Worm (Caenorhabditis elegans) whole organism, L1 larva: ENCODE data around the gene srd-19.
A peak's percentile ranks its signal among the peaks of the same experiment; 100 is the strongest.

Experiments used
- C04F5.9 ChIP-seq: sonication (generic microtip); optimal IDR thresholded peaks from 2 replicates; lab custom pipeline; 2016; ENCODE audit warnings: missing genetic modification characterization, missing compliant biosample characterization
- C16A3.4 ChIP-seq: fragments of 150-350 bp; optimal IDR thresholded peaks from 2 replicates; lab custom pipeline; 2014; ENCODE audit warnings: missing biosample characterization, missing genetic modification characterization
- C34B4.2 ChIP-seq: sonication (generic microtip); optimal IDR thresholded peaks from 2 replicates; lab custom pipeline; 2017; ENCODE audit warnings: mild to moderate bottlenecking, missing genetic modification characterization, missing compliant biosample characterization
- F16B12.6 ChIP-seq: fragments of 150-350 bp; optimal IDR thresholded peaks from 2 replicates; lab custom pipeline; 2014; ENCODE audit warnings: missing biosample characterization, missing genetic modification characterization
- aha-1 ChIP-seq: fragments of 150-350 bp; optimal IDR thresholded peaks from 2 replicates; lab custom pipeline; 2014; ENCODE audit warnings: missing biosample characterization, missing genetic modification characterization
- ama-1 ChIP-seq: fragments of 150-350 bp; optimal IDR thresholded peaks from 2 replicates; lab custom pipeline; 2014
- blmp-1 ChIP-seq: fragments of 150-350 bp; optimal IDR thresholded peaks from 2 replicates; lab custom pipeline; 2014; ENCODE audit warnings: missing biosample characterization, missing genetic modification characterization
- ceh-63 ChIP-seq: fragments of 200-800 bp; sonication (Bioruptor generic); optimal IDR thresholded peaks from 2 replicates; lab custom pipeline; 2018; ENCODE audit warnings: mild to moderate bottlenecking, missing genetic modification characterization, missing compliant biosample characterization
- ceh-8 ChIP-seq: fragments of 200-800 bp; sonication (Bioruptor generic); optimal IDR thresholded peaks from 2 replicates; lab custom pipeline; 2018; ENCODE audit warnings: mild to moderate bottlenecking, missing genetic modification characterization, moderate library complexity, missing compliant biosample characterization
- ceh-82 ChIP-seq, 3 experiments: fragments of 150-350 bp in 1 of 3; sonication (generic microtip) in 2 of 3; optimal IDR thresholded peaks; 2 replicates each; lab custom pipeline; 2014 to 2017; ENCODE audit warnings: missing biosample characterization in 3 of 3, missing genetic modification characterization in 3 of 3
- ces-1 ChIP-seq: fragments of 150-350 bp; optimal IDR thresholded peaks from 2 replicates; lab custom pipeline; 2014; ENCODE audit warnings: missing biosample characterization, missing genetic modification reagents, missing genetic modification characterization
- dsc-1 ChIP-seq: sonication (generic microtip); optimal IDR thresholded peaks from 2 replicates; lab custom pipeline; 2016; ENCODE audit warnings: mild to moderate bottlenecking, missing genetic modification characterization, missing compliant biosample characterization
- egl-13 ChIP-seq: sonication (generic microtip); optimal IDR thresholded peaks from 2 replicates; lab custom pipeline; 2016; ENCODE audit warnings: missing genotype, missing genetic modification reagents, missing genetic modification characterization, missing compliant biosample characterization
- elt-2 ChIP-seq: sonication (generic microtip); optimal IDR thresholded peaks from 2 replicates; lab custom pipeline; 2016; ENCODE audit warnings: missing genetic modification characterization, mild to moderate bottlenecking, inconsistent platforms, missing compliant biosample characterization, missing genetic modification reagents
- ets-5 ChIP-seq: fragments of 200-800 bp; sonication (Bioruptor generic); IDR thresholded peaks from 2 replicates; pipeline ENCODE4 v1.3.6; 2022; ENCODE audit warnings: missing genetic modification characterization, missing compliant biosample characterization
- fkh-10 ChIP-seq: sonication (generic microtip); optimal IDR thresholded peaks from 2 replicates; lab custom pipeline; 2017; ENCODE audit warnings: missing biosample characterization, missing genetic modification reagents, missing genetic modification characterization
- fkh-4 ChIP-seq: sonication (generic microtip); optimal IDR thresholded peaks from 2 replicates; lab custom pipeline; 2016; ENCODE audit warnings: missing compliant biosample characterization, missing genetic modification characterization, borderline replicate concordance
- fkh-8 ChIP-seq: sonication (generic microtip); optimal IDR thresholded peaks from 2 replicates; lab custom pipeline; 2016; ENCODE audit warnings: mild to moderate bottlenecking, missing genetic modification characterization, missing compliant biosample characterization
- fos-1 ChIP-seq: fragments of 150-350 bp; optimal IDR thresholded peaks from 2 replicates; lab custom pipeline; 2014; ENCODE audit warnings: missing biosample characterization, missing genetic modification characterization
- hlh-4 ChIP-seq: sonication (generic microtip); optimal IDR thresholded peaks from 2 replicates; lab custom pipeline; 2016; ENCODE audit warnings: mild to moderate bottlenecking, missing genetic modification characterization, missing compliant biosample characterization
- hpl-2 ChIP-seq: fragments of 150-350 bp; optimal IDR thresholded peaks from 2 replicates; lab custom pipeline; 2014; ENCODE audit warnings: missing biosample characterization, missing genetic modification reagents, missing genetic modification characterization
- irx-1 ChIP-seq: sonication (generic microtip); optimal IDR thresholded peaks from 2 replicates; lab custom pipeline; 2016; ENCODE audit warnings: missing genetic modification characterization, missing compliant biosample characterization
- jun-1 ChIP-seq: fragments of 150-350 bp; optimal IDR thresholded peaks from 2 replicates; lab custom pipeline; 2014; ENCODE audit warnings: missing biosample characterization, missing genetic modification reagents, missing genetic modification characterization
- lin-13 ChIP-seq: fragments of 150-350 bp; optimal IDR thresholded peaks from 2 replicates; lab custom pipeline; 2014; ENCODE audit warnings: missing biosample characterization, missing genetic modification reagents, missing genetic modification characterization
- lin-14 ChIP-seq: fragments of 200-800 bp; sonication (Bioruptor generic); optimal IDR thresholded peaks from 2 replicates; lab custom pipeline; 2018; ENCODE audit warnings: mild to moderate bottlenecking, missing genetic modification characterization, moderate library complexity, missing compliant biosample characterization
- lin-15B ChIP-seq: fragments of 150-350 bp; sonication (generic microtip); optimal IDR thresholded peaks from 3 replicates; lab custom pipeline; 2014; ENCODE audit warnings: missing biosample characterization, missing genetic modification characterization
- lin-35 ChIP-seq, 2 experiments: fragments of 150-350 bp; optimal IDR thresholded peaks; 2 replicates each; lab custom pipeline; 2014; ENCODE audit warnings: missing biosample characterization in 2 of 2, missing genetic modification characterization in 2 of 2, missing genetic modification reagents in 2 of 2
- lin-39 ChIP-seq: fragments of 150-350 bp; optimal IDR thresholded peaks from 2 replicates; lab custom pipeline; 2014; ENCODE audit warnings: missing biosample characterization, missing genetic modification reagents, missing genetic modification characterization
- lir-3 ChIP-seq: sonication (generic microtip); optimal IDR thresholded peaks from 2 replicates; lab custom pipeline; 2016; ENCODE audit warnings: mild to moderate bottlenecking, missing genetic modification characterization, moderate library complexity, missing compliant biosample characterization; ENCODE audit not compliant: poor library complexity
- mab-9 ChIP-seq: fragments of 200-800 bp; sonication (Bioruptor generic); IDR thresholded peaks from 2 replicates; pipeline ENCODE4 v1.3.6; 2022; ENCODE audit warnings: missing genetic modification reagents, missing genetic modification characterization, missing compliant biosample characterization
- mef-2 ChIP-seq: fragments of 150-350 bp; optimal IDR thresholded peaks from 2 replicates; lab custom pipeline; 2014; ENCODE audit warnings: missing biosample characterization, missing genetic modification characterization
- mep-1 ChIP-seq: fragments of 150-350 bp; optimal IDR thresholded peaks from 2 replicates; lab custom pipeline; 2014; ENCODE audit warnings: missing biosample characterization, missing genetic modification characterization
- nhr-11 ChIP-seq: fragments of 150-350 bp; optimal IDR thresholded peaks from 2 replicates; lab custom pipeline; 2014; ENCODE audit warnings: missing biosample characterization, missing genetic modification characterization
- nhr-12 ChIP-seq: sonication (generic microtip); optimal IDR thresholded peaks from 2 replicates; lab custom pipeline; 2017; ENCODE audit warnings: missing biosample characterization, missing genetic modification characterization
- nhr-19 ChIP-seq: fragments of 200-800 bp; sonication (Bioruptor generic); conservative IDR thresholded peaks from 2 replicates; pipeline ENCODE4 v1.3.6; 2022; ENCODE audit warnings: missing genetic modification characterization, missing compliant biosample characterization
- nhr-20 ChIP-seq: sonication (generic microtip); optimal IDR thresholded peaks from 2 replicates; lab custom pipeline; 2016; ENCODE audit warnings: mild to moderate bottlenecking, missing genetic modification characterization, missing compliant biosample characterization
- nhr-28 ChIP-seq: fragments of 150-350 bp; optimal IDR thresholded peaks from 2 replicates; lab custom pipeline; 2014; ENCODE audit warnings: missing biosample characterization, missing genetic modification characterization
- nhr-47 ChIP-seq: sonication (generic microtip); optimal IDR thresholded peaks from 2 replicates; lab custom pipeline; 2016; ENCODE audit warnings: mild to moderate bottlenecking, missing genetic modification characterization, moderate library complexity, missing compliant biosample characterization
- nhr-76 ChIP-seq: sonication (generic microtip); optimal IDR thresholded peaks from 2 replicates; lab custom pipeline; 2017; ENCODE audit warnings: missing biosample characterization, missing genetic modification characterization
- nhr-77 ChIP-seq: fragments of 150-350 bp; optimal IDR thresholded peaks from 2 replicates; lab custom pipeline; 2014; ENCODE audit warnings: missing biosample characterization, missing genetic modification characterization
- nhr-85 ChIP-seq: sonication (generic microtip); peaks from one replicate; lab custom pipeline; 2016; ENCODE audit warnings: missing genetic modification characterization, inconsistent platforms, missing compliant biosample characterization
- pag-3 ChIP-seq: sonication (generic microtip); optimal IDR thresholded peaks from 2 replicates; lab custom pipeline; 2017; ENCODE audit warnings: missing genetic modification characterization, mild to moderate bottlenecking, missing compliant biosample characterization, antibody characterized with exemption, borderline replicate concordance; ENCODE audit not compliant: insufficient read depth
- rnt-1 ChIP-seq: sonication (generic microtip); optimal IDR thresholded peaks from 2 replicates; lab custom pipeline; 2016; ENCODE audit warnings: mild to moderate bottlenecking, missing genetic modification characterization, moderate library complexity, missing compliant biosample characterization
- snpc-4 ChIP-seq: fragments of 150-350 bp; optimal IDR thresholded peaks from 2 replicates; lab custom pipeline; 2014; ENCODE audit warnings: missing biosample characterization, missing genetic modification characterization
- snu-23 ChIP-seq: sonication (generic microtip); optimal IDR thresholded peaks from 2 replicates; lab custom pipeline; 2016; ENCODE audit warnings: missing genetic modification characterization, missing compliant biosample characterization
- sox-4 ChIP-seq: sonication (generic microtip); optimal IDR thresholded peaks from 2 replicates; lab custom pipeline; 2016; ENCODE audit warnings: missing genetic modification characterization, missing compliant biosample characterization
- sup-37 ChIP-seq: fragments of 200-800 bp; sonication (Bioruptor generic); optimal IDR thresholded peaks from 2 replicates; lab custom pipeline; 2018; ENCODE audit warnings: mild to moderate bottlenecking, missing genetic modification characterization, missing compliant biosample characterization
- unc-130 ChIP-seq: fragments of 150-350 bp; optimal IDR thresholded peaks from 2 replicates; lab custom pipeline; 2017; ENCODE audit warnings: missing biosample characterization, missing genetic modification characterization, inconsistent platforms
- unc-62 ChIP-seq: fragments of 150-350 bp; optimal IDR thresholded peaks from 2 replicates; lab custom pipeline; 2014; ENCODE audit warnings: missing biosample characterization, missing genetic modification reagents, missing genetic modification characterization
- unc-98 ChIP-seq: fragments of 200-800 bp; sonication (Bioruptor generic); IDR thresholded peaks from 2 replicates; pipeline ENCODE4 v1.3.6; 2022; ENCODE audit warnings: missing genetic modification characterization, missing compliant biosample characterization
- vab-15 ChIP-seq: sonication (generic microtip); optimal IDR thresholded peaks from 2 replicates; lab custom pipeline; 2017; ENCODE audit warnings: missing genotype, mild to moderate bottlenecking, missing genetic modification characterization, missing compliant biosample characterization
- zag-1 ChIP-seq: fragments of 150-350 bp; optimal IDR thresholded peaks from 2 replicates; lab custom pipeline; 2014; ENCODE audit warnings: missing biosample characterization, missing genetic modification characterization
- zip-4 ChIP-seq: fragments of 200-800 bp; sonication (Bioruptor generic); optimal IDR thresholded peaks from 2 replicates; lab custom pipeline; 2018; ENCODE audit warnings: mild to moderate bottlenecking, missing genetic modification characterization, moderate library complexity, missing compliant biosample characterization
- ztf-4 ChIP-seq: fragments of 150-350 bp; optimal IDR thresholded peaks from 2 replicates; lab custom pipeline; 2014; ENCODE audit warnings: missing biosample characterization, missing genetic modification characterization

Gene srd-19

DNA sequence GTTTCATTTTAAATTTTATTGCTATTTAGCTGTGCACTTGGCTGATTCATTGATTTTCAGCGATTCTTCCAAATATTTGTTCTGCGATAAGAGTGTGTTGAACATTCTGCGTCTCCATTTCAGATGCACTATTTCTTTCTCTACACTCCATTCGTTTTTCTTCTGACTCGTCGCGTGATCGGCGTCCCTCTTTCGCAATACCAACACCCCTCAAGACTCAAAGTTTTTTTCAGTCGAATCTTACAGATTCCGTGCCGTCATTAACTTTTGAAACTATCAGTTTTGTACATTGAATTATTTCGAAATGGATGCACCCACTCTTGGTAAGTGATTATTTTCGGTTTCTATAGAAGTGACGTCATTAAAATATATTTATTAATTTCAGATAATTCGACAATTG, 34.4 kb upstream of the srd-19 start, which contains the start of gene frm-10:
TSS of gene frm-10 (plus strand) at position 234 of the 400 bp plus-strand sequence.
- no peak for TF ChIP-seq C34B4.2
- TF ChIP-seq ces-1 (GFP tag; lab: Kevin White, UChicago): no peak
- TF ChIP-seq vab-15 (tag; lab: Kevin White, UChicago): no peak
- TF ChIP-seq ceh-63 (GFP tag; lab: Kevin White, UChicago): no peak
- no peak for TF ChIP-seq fos-1 (tag; lab: Kevin White, UChicago)
- no peak for TF ChIP-seq unc-98 (GFP tag; lab: Robert Waterston, UW)
- no peak for TF ChIP-seq aha-1
- peak; percentile 44 for TF ChIP-seq nhr-77 (tag; lab: Kevin White, UChicago)
- TF ChIP-seq unc-62 (GFP tag; lab: Kevin White, UChicago): no peak
- peak; percentile 20 for TF ChIP-seq dsc-1
- no peak for TF ChIP-seq fkh-10 (GFP tag; lab: Kevin White, UChicago)
- peak; percentile 34 for TF ChIP-seq jun-1
- TF ChIP-seq snpc-4 (tag; lab: Kevin White, UChicago): peak; percentile 31
- peak; percentile 78 for TF ChIP-seq nhr-20
- TF ChIP-seq nhr-85 (tag; lab: Kevin White, UChicago): peak; percentile 70
- TF ChIP-seq sup-37 (GFP tag; lab: Kevin White, UChicago): no peak
- no peak for TF ChIP-seq nhr-12 (tag; lab: Kevin White, UChicago)
- peak; percentile 96 for TF ChIP-seq zip-4 (GFP tag; lab: Kevin White, UChicago)
- no peak for TF ChIP-seq ets-5 (GFP tag; lab: Robert Waterston, UW)
- no peak for TF ChIP-seq C04F5.9
- no peak for TF ChIP-seq hlh-4 (tag; lab: Kevin White, UChicago)
- TF ChIP-seq ztf-4: no peak
- TF ChIP-seq zag-1 (tag; lab: Kevin White, UChicago): no peak
- no peak for TF ChIP-seq irx-1
- no peak for TF ChIP-seq pag-3 (tag; lab: Kevin White, UChicago)
- TF ChIP-seq egl-13: no peak
- no peak for TF ChIP-seq mab-9
- no peak for TF ChIP-seq lin-15B
- TF ChIP-seq ama-1 (lab: Kevin White, UChicago): no peak
- no peak for TF ChIP-seq lin-39
- peak; percentile 10 for TF ChIP-seq C16A3.4
- peak; percentile 28 for TF ChIP-seq nhr-28
- no peak for TF ChIP-seq mef-2 (tag; lab: Kevin White, UChicago)
- TF ChIP-seq ceh-82 (tag; optimal IDR thresholded peaks at IDR 0.05; lab: Kevin White, UChicago): peak; percentile 47 to 63 (median 58)
- TF ChIP-seq sox-4: no peak
- TF ChIP-seq lin-14 (GFP tag; lab: Kevin White, UChicago): peak; percentile 88
- peak; percentile 39 for TF ChIP-seq nhr-19
- peak; percentile 75 for TF ChIP-seq snu-23 (GFP tag; lab: Kevin White, UChicago)
- TF ChIP-seq blmp-1 (tag; lab: Kevin White, UChicago): peak; percentile 18
- no peak for TF ChIP-seq fkh-4 (tag; lab: Kevin White, UChicago)
- TF ChIP-seq elt-2 (tag; lab: Kevin White, UChicago): peak; percentile 88
- peak; percentile 72 for TF ChIP-seq rnt-1
- no peak for TF ChIP-seq nhr-11 (tag; lab: Kevin White, UChicago)
- no peak for TF ChIP-seq ceh-8 (GFP tag; lab: Kevin White, UChicago)
- TF ChIP-seq fkh-8: peak; percentile 60
- no peak for TF ChIP-seq unc-130 (tag; lab: Kevin White, UChicago)
- no peak for TF ChIP-seq nhr-76 (tag; lab: Kevin White, UChicago)
- TF ChIP-seq mep-1: peak; percentile 54
- TF ChIP-seq nhr-47 (tag; lab: Kevin White, UChicago): peak; percentile 65
- TF ChIP-seq F16B12.6: peak; percentile 60
- TF ChIP-seq hpl-2 (GFP tag; lab: Kevin White, UChicago): peak; percentile 56
- peak; percentile 43 for TF ChIP-seq lin-13
- peak; percentile 53 to 79 for TF ChIP-seq lin-35 (GFP tag; optimal IDR thresholded peaks at IDR 0.05; lab: Kevin White, UChicago)
- TF ChIP-seq lir-3 (tag; lab: Kevin White, UChicago): peak; percentile 30
